Worm (Caenorhabditis elegans): ENCODE measurements around the gene D1014.6.

D1014.6 gene

DNA sequence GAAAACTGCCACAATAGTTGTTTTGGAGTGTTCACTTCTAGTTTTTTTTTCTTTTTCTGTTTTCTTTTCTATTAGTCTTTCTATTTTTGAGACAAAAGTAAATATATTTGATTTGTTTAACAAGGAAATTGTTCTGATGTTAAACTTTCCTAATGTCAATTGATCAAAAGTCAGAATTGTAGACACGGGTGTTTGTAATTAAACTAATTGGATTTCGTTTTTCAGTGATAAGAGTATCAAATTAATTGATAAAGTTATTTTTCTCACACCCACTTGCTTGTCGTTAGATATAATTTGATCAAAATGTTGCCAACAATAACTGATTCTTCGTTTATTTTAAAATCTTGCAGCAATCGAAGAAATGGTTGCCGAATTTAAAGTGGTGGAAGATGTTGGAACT is 42.2 kb downstream of the D1014.6 start:
- no peak for TF ChIP-seq ztf-11 (tag; optimal IDR thresholded peaks at IDR 0.05)
- TF ChIP-seq ztf-1 (GFP tag; conservative IDR thresholded peaks at IDR 0.05), result no peak
- no peak for TF ChIP-seq F13H6.1 (tag; optimal IDR thresholded peaks at IDR 0.05)
- no peak for TF ChIP-seq alr-1 (tag; optimal IDR thresholded peaks at IDR 0.05)
- no peak for TF ChIP-seq nhr-25 (tag; optimal IDR thresholded peaks at IDR 0.05)
- no peak for TF ChIP-seq blmp-1 (tag; optimal IDR thresholded peaks at IDR 0.05; ENCODE audit: insufficient read depth)
- TF ChIP-seq lin-13 (GFP tag; optimal IDR thresholded peaks at IDR 0.05), result no peak
- TF ChIP-seq peb-1 (tag; optimal IDR thresholded peaks at IDR 0.05), result no peak
- no peak for TF ChIP-seq skn-1 (tag; optimal IDR thresholded peaks at IDR 0.05)
- no peak for TF ChIP-seq sma-9 (GFP tag; optimal IDR thresholded peaks at IDR 0.05)
- no peak for TF ChIP-seq sma-9 (tag; optimal IDR thresholded peaks at IDR 0.05)
- TF ChIP-seq unc-39 (tag; optimal IDR thresholded peaks at IDR 0.05), result no peak
- TF ChIP-seq ztf-4 (tag; optimal IDR thresholded peaks at IDR 0.05), result no peak
- TF ChIP-seq elt-3 (tag; optimal IDR thresholded peaks at IDR 0.05), result no peak
- no peak for TF ChIP-seq ceh-82 (tag; optimal IDR thresholded peaks at IDR 0.05)
- TF ChIP-seq ama-1 (optimal IDR thresholded peaks at IDR 0.05), result no peak
- TF ChIP-seq zag-1 (tag; optimal IDR thresholded peaks at IDR 0.05), result no peak
- no peak for TF ChIP-seq nhr-21 (tag; optimal IDR thresholded peaks at IDR 0.05)
- no peak for TF ChIP-seq lsy-2 (tag; optimal IDR thresholded peaks at IDR 0.05)
- no peak for TF ChIP-seq fos-1 (tag; optimal IDR thresholded peaks at IDR 0.05)

DNA sequence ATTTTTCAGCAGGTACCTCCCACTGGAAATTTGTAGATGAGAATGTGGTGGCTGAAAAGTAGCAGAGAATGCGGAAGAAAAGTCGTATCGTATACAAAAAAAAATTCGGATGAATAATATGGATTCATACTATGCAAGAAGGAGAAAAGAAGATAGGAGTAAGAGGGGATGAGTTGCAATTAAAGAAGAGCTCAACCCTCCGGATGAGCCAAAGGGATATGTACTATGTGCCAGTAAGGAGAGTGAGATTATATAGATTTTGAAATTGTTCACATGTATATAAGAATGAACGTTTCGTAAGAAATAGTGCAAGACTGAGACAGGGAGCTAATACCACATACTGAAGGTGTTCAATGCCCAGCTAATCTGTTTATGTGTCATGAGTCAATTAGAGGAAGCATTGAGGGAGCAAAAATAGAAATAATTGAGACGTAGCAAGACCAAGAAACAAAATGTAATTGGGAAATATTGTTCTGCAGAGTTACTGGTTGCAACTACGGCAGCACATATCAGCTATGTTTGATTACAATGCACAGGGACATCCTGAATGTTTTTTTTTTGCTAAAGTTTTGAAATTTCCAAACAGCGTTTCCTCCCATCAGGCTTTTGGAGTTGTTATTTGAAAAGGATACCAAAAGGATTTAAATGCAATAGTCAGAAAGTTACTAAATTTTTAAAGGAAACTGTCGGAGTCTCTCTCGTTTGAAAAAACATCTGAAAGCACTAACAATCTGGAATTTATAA is 47.4 kb downstream of the D1014.6 start, which contains the start of gene F20D6.8:
TSS of gene F20D6.8 (minus strand) at position 51 of the 744 bp plus-strand sequence.
- TF ChIP-seq nhr-25 (tag; optimal IDR thresholded peaks at IDR 0.05) (no peak), C34F6.9 (tag; optimal IDR thresholded peaks at IDR 0.05) (no peak), fos-1 (tag; optimal IDR thresholded peaks at IDR 0.05) (no peak), unc-39 (tag; optimal IDR thresholded peaks at IDR 0.05) (no peak), gmeb-1 (tag; optimal IDR thresholded peaks at IDR 0.05) (no peak), crh-2 (tag; optimal IDR thresholded peaks at IDR 0.05) (no peak), R02D3.7 (tag; optimal IDR thresholded peaks at IDR 0.05) (no peak), elt-3 (tag; optimal IDR thresholded peaks at IDR 0.05) (no peak), nhr-23 (tag; optimal IDR thresholded peaks at IDR 0.05) (no peak), lin-11 (tag; optimal IDR thresholded peaks at IDR 0.05) (no peak), Y55F3AM.14 (GFP tag; optimal IDR thresholded peaks at IDR 0.05) (no peak), mab-5 (tag; optimal IDR thresholded peaks at IDR 0.05) (no peak), ceh-82 (tag; optimal IDR thresholded peaks at IDR 0.05) (no peak), sma-9 (GFP tag; optimal IDR thresholded peaks at IDR 0.05) (no peak), sma-9 (tag; optimal IDR thresholded peaks at IDR 0.05) (no peak)

DNA sequence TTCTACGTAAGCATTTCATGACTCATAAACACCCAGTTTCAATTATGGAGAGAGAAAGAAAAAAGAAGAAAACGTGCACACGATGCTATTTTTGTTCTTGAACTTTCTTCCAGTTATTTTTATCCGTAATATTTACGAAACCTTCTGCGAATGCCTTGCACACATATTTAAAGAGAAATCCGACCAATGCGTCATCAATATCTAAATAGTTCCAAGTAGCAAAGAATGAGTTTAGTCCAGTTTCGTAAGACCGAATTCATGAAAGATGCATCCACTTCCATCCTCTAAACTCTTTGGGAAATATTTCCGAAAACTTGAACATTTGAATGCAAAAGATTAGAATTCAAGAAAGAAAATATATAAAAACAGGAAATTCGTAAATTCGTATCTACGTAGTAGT is 48.2 kb downstream of the D1014.6 start:
- peak; percentile 56 for TF ChIP-seq unc-55 (GFP tag; optimal IDR thresholded peaks at IDR 0.05)
- TF ChIP-seq dmd-4 (tag; optimal IDR thresholded peaks at IDR 0.05), result no peak

DNA sequence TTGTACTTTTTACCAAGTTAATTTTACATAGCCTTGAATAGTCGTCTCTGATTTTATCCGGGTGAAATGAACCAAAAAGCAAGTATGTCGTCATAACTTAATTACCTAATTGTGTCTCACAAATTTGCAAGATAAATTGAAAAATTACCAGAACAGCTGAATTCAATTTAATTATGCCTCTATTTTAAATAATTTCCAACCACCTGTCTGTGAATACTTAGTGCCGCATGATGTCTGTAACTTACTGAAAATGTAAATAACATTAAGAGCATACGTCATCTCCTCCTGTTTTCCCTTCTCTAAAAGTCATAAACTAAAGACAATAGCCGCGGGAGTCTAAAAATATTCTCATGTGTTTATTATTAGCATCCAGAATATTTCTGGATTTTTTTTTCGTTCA is 49.3 kb downstream of the D1014.6 start:
- TF ChIP-seq nhr-21 (tag; optimal IDR thresholded peaks at IDR 0.05), result no peak
- TF ChIP-seq ceh-16 (tag; optimal IDR thresholded peaks at IDR 0.05), result no peak
- TF ChIP-seq fos-1 (tag; optimal IDR thresholded peaks at IDR 0.05), result no peak
- no peak for TF ChIP-seq aly-2 (tag; optimal IDR thresholded peaks at IDR 0.05)
- TF ChIP-seq skn-1 (tag; optimal IDR thresholded peaks at IDR 0.05), result no peak
- TF ChIP-seq R02D3.7 (tag; optimal IDR thresholded peaks at IDR 0.05), result no peak
- no peak for TF ChIP-seq lsy-2 (tag; optimal IDR thresholded peaks at IDR 0.05)
- TF ChIP-seq elt-3 (tag; optimal IDR thresholded peaks at IDR 0.05), result no peak
- TF ChIP-seq Y55F3AM.14 (GFP tag; optimal IDR thresholded peaks at IDR 0.05), result no peak
- no peak for TF ChIP-seq nhr-237 (tag; optimal IDR thresholded peaks at IDR 0.05)
- no peak for TF ChIP-seq ztf-1 (GFP tag; conservative IDR thresholded peaks at IDR 0.05)
- TF ChIP-seq sem-4 (tag; optimal IDR thresholded peaks at IDR 0.05), result no peak
- no peak for TF ChIP-seq dmd-4 (tag; optimal IDR thresholded peaks at IDR 0.05)
- TF ChIP-seq alr-1 (tag; optimal IDR thresholded peaks at IDR 0.05), result no peak
- TF ChIP-seq ztf-11 (tag; optimal IDR thresholded peaks at IDR 0.05), result no peak
- no peak for TF ChIP-seq nhr-25 (tag; optimal IDR thresholded peaks at IDR 0.05)
- TF ChIP-seq ceh-82 (tag; optimal IDR thresholded peaks at IDR 0.05), result no peak
- TF ChIP-seq nhr-129 (tag; optimal IDR thresholded peaks at IDR 0.05), result no peak

Measured in whole organism, L2 larva.